Worm (Caenorhabditis elegans) whole organism, mixed stage, embryonic: ENCODE results near the gene ubh-1.

Source experiments
- M03D4.4 ChIP-seq: sonication (generic microtip); optimal IDR thresholded peaks from 2 replicates; lab custom pipeline; 2017; ENCODE audit warnings: mild to moderate bottlenecking, missing genetic modification characterization, missing compliant biosample characterization
- ces-1 ChIP-seq: fragments of 150-350 bp; optimal IDR thresholded peaks from 2 replicates; lab custom pipeline; 2014; ENCODE audit warnings: missing biosample characterization, missing genetic modification reagents, missing genetic modification characterization
- drap-1 ChIP-seq: fragments of 200-800 bp; sonication (Bioruptor generic); optimal IDR thresholded peaks from 3 replicates; lab custom pipeline; 2018; ENCODE audit warnings: mild to moderate bottlenecking, missing genetic modification characterization, missing compliant biosample characterization
- elt-1 ChIP-seq: sonication (generic microtip); optimal IDR thresholded peaks from 2 replicates; lab custom pipeline; 2017; ENCODE audit warnings: missing genetic modification characterization, mild to moderate bottlenecking, missing compliant biosample characterization, antibody characterized with exemption, moderate library complexity, borderline replicate concordance; ENCODE audit not compliant: insufficient read depth
- elt-3 ChIP-seq: fragments of 150-350 bp; optimal IDR thresholded peaks from 2 replicates; lab custom pipeline; 2014; ENCODE audit warnings: missing biosample characterization, missing genetic modification characterization
- lin-13 ChIP-seq: fragments of 150-350 bp; optimal IDR thresholded peaks from 2 replicates; lab custom pipeline; 2014; ENCODE audit warnings: missing biosample characterization, missing genetic modification characterization
- mep-1 ChIP-seq: fragments of 150-350 bp; optimal IDR thresholded peaks from 2 replicates; lab custom pipeline; 2017; ENCODE audit warnings: missing biosample characterization, missing genetic modification reagents, missing genetic modification characterization, inconsistent platforms
- mls-2 ChIP-seq: sonication (generic microtip); optimal IDR thresholded peaks from 2 replicates; lab custom pipeline; 2016; ENCODE audit warnings: mild to moderate bottlenecking, missing genetic modification characterization, moderate library complexity, missing compliant biosample characterization
- nhr-76 ChIP-seq: sonication (generic microtip); optimal IDR thresholded peaks from 2 replicates; lab custom pipeline; 2017; ENCODE audit warnings: missing biosample characterization, missing genetic modification characterization
- pha-4 ChIP-seq: fragments of 150-350 bp; optimal IDR thresholded peaks from 2 replicates; lab custom pipeline; 2018; ENCODE audit warnings: missing biosample characterization, missing genetic modification reagents, missing genetic modification characterization
- snpc-4 ChIP-seq: fragments of 150-350 bp; optimal IDR thresholded peaks from 2 replicates; lab custom pipeline; 2014; ENCODE audit warnings: missing biosample characterization, missing genetic modification characterization
- unc-62 ChIP-seq: fragments of 150-350 bp; optimal IDR thresholded peaks from 2 replicates; lab custom pipeline; 2014; ENCODE audit warnings: missing biosample characterization, missing genetic modification reagents, missing genetic modification characterization
- ztf-11 ChIP-seq: fragments of 150-350 bp; optimal IDR thresholded peaks from 2 replicates; lab custom pipeline; 2014; ENCODE audit warnings: missing biosample characterization, missing genetic modification characterization

DNA sequence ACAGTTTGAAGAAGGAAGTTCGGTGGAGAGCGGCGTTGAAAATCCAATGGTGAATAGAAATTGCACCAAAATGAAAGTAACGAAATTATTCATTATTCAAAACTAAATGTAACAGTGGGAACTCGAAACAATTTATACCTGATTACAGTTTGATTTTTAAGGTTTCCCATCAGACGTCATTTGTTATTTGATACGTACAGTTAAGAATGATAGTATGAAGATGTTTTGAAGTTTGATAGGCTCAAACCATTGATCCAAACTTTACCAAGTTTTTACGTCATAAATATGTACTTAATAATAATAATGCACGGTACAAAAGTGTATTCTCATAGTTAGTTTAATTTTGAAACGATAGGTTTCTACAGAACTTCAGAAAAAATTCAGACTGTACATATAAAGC, 46.9 kb upstream of the ubh-1 start, which contains the start of gene spp-20:
- TF ChIP-seq ces-1 (GFP tag; lab: Kevin White, UChicago) (no peak), unc-62 (GFP tag; lab: Kevin White, UChicago) (no peak), ztf-11 (tag; lab: Kevin White, UChicago) (no peak), snpc-4 (tag; lab: Kevin White, UChicago) (no peak), pha-4 (no peak), elt-3 (tag; lab: Kevin White, UChicago) (no peak), M03D4.4 (no peak), drap-1 (GFP tag; lab: Kevin White, UChicago) (no peak), lin-13 (tag; lab: Kevin White, UChicago) (no peak), elt-1 (tag; lab: Kevin White, UChicago) (no peak), mep-1 (tag; lab: Kevin White, UChicago) (no peak), nhr-76 (tag; lab: Kevin White, UChicago) (no peak), mls-2 (tag; lab: Kevin White, UChicago) (no peak)
